Worm (Caenorhabditis elegans) whole organism, L4 larva: ENCODE data around the gene gna-1.
A peak's percentile ranks its signal among the peaks of the same experiment; 100 is the strongest.

Experiments
- ZK337.2 ChIP-seq: fragments of 200-800 bp; sonication (Bioruptor generic); IDR thresholded peaks from 2 replicates; pipeline ENCODE4 v1.3.6; 2022; ENCODE audit warnings: missing genetic modification reagents, missing genetic modification characterization, missing compliant biosample characterization
- ceh-82 ChIP-seq: sonication (generic microtip); optimal IDR thresholded peaks from 2 replicates; lab custom pipeline; 2017; ENCODE audit warnings: missing biosample characterization, missing genetic modification characterization
- ces-1 ChIP-seq: fragments of 150-350 bp; sonication (generic microtip); optimal IDR thresholded peaks from 4 replicates; lab custom pipeline; 2014; ENCODE audit warnings: missing biosample characterization, missing genetic modification reagents, missing genetic modification characterization
- daf-12 ChIP-seq: fragments of 150-350 bp; optimal IDR thresholded peaks from 2 replicates; lab custom pipeline; 2014; ENCODE audit warnings: missing biosample characterization, missing genetic modification reagents, missing genetic modification characterization
- mdl-1 ChIP-seq, 2 experiments: fragments of 150-350 bp in 1 of 2; sonication (generic microtip) in 1 of 2; optimal IDR thresholded peaks; 2 replicates each; lab custom pipeline; 2014 to 2017; ENCODE audit warnings: missing biosample characterization in 2 of 2, missing genetic modification characterization in 2 of 2
- nhr-111 ChIP-seq: fragments of 200-800 bp; sonication (Bioruptor generic); optimal IDR thresholded peaks from 2 replicates; lab custom pipeline; 2018; ENCODE audit warnings: mild to moderate bottlenecking, missing genetic modification characterization, missing compliant biosample characterization
- nhr-237 ChIP-seq: sonication (generic microtip); optimal IDR thresholded peaks from 2 replicates; lab custom pipeline; 2017; ENCODE audit warnings: missing biosample characterization, missing genetic modification characterization
- nhr-28 ChIP-seq: fragments of 150-350 bp; optimal IDR thresholded peaks from 2 replicates; lab custom pipeline; 2014; ENCODE audit warnings: missing biosample characterization, missing genetic modification characterization
- snpc-4 ChIP-seq: fragments of 150-350 bp; optimal IDR thresholded peaks from 2 replicates; lab custom pipeline; 2014; ENCODE audit warnings: missing biosample characterization, missing genetic modification characterization
- unc-62 ChIP-seq, 3 experiments: fragments of 150-350 bp in 1 of 3; sonication (generic microtip); optimal IDR thresholded peaks in 2 of 3; peaks in 1 of 3; 1 replicate in 1 of 3; 2 replicates in 2 of 3; lab custom pipeline; 2014 to 2017; ENCODE audit warnings: missing biosample characterization in 3 of 3, missing genetic modification characterization in 3 of 3, missing genetic modification reagents in 3 of 3, missing genotype in 1 of 3
- zip-11 ChIP-seq: fragments of 200-800 bp; sonication (Bioruptor generic); IDR thresholded peaks from 2 replicates; pipeline ENCODE4 v1.3.6; 2022; ENCODE audit warnings: missing genetic modification characterization, missing compliant biosample characterization
- ztf-7 ChIP-seq: fragments of 150-350 bp; optimal IDR thresholded peaks from 2 replicates; lab custom pipeline; 2014; ENCODE audit warnings: missing biosample characterization, missing genetic modification characterization

DNA sequence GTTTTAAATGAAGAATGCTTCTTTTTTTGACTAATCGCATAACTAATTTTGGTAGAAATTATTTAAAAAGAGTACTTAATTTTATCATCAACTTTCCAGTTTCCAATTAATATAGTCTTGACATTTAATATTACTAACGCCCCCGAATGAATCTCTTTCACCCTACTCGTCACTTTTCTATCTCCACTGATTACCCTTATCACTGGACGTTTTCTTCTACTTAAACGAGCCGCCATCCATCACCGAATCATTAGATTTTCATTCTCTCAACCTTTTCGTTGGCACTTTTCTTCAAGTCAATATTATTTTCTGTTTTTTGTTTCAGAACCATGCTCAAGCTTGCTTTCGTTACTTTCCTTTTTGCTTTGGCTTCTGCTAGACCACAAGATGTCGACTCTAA lies 42.4 kb downstream of the gna-1 start, which contains the start of gene lys-1:
- TF ChIP-seq ZK337.2 (GFP tag; lab: Robert Waterston, UW) (no peak), daf-12 (tag; lab: Kevin White, UChicago) (no peak), nhr-111 (no peak), zip-11 (no peak), unc-62 (GFP tag; optimal IDR thresholded peaks at IDR 0.05 in 1 of 2; lab: Kevin White, UChicago) (no peak), unc-62 (tag; optimal IDR thresholded peaks at IDR 0.05; lab: Kevin White, UChicago) (no peak), mdl-1 (tag; optimal IDR thresholded peaks at IDR 0.05; lab: Kevin White, UChicago) (no peak), ceh-82 (tag; lab: Kevin White, UChicago) (no peak), nhr-28 (peak; percentile 68), snpc-4 (tag; lab: Kevin White, UChicago) (no peak), ces-1 (GFP tag; lab: Kevin White, UChicago) (no peak), ztf-7 (no peak), nhr-237 (no peak)
